Worm (Caenorhabditis elegans) whole organism, L3 larva: Measurements from ENCODE around the gene F42G4.2.

Experiments used
- ceh-28 ChIP-seq: fragments of 150-350 bp; optimal IDR thresholded peaks from 2 replicates; lab custom pipeline; 2014; ENCODE audit warnings: missing biosample characterization, missing genetic modification reagents, missing genetic modification characterization
- ceh-82 ChIP-seq: fragments of 150-350 bp; optimal IDR thresholded peaks from 2 replicates; lab custom pipeline; 2014; ENCODE audit warnings: missing biosample characterization, missing genetic modification characterization
- egl-27 ChIP-seq: sonication (generic microtip); optimal IDR thresholded peaks from 4 replicates; lab custom pipeline; 2017; ENCODE audit warnings: missing biosample characterization, missing genetic modification reagents, missing genetic modification characterization
- nhr-237 ChIP-seq: fragments of 150-350 bp; optimal IDR thresholded peaks from 2 replicates; lab custom pipeline; 2014; ENCODE audit warnings: missing biosample characterization, missing genetic modification characterization
- nhr-67 ChIP-seq: fragments of 150-350 bp; optimal IDR thresholded peaks from 2 replicates; lab custom pipeline; 2014; ENCODE audit warnings: missing biosample characterization, missing genetic modification characterization
- nhr-77 ChIP-seq: fragments of 150-350 bp; optimal IDR thresholded peaks from 2 replicates; lab custom pipeline; 2014; ENCODE audit warnings: missing biosample characterization, missing genetic modification characterization

ce11 chrII:13004160-13004871 lies 43.4 kb upstream of the F42G4.2 start:
- TF ChIP-seq ceh-82 (tag; lab: Kevin White, UChicago) (no peak), nhr-237 (no peak), ceh-28 (tag; lab: Kevin White, UChicago) (no peak), egl-27 (tag; lab: Kevin White, UChicago) (no peak), nhr-67 (tag; lab: Kevin White, UChicago) (no peak), nhr-77 (tag; lab: Kevin White, UChicago) (no peak)
